Worm (Caenorhabditis elegans) whole organism, mixed stage, embryonic: Measurements from ENCODE around the gene F13A7.7.

Experiments used
- mab-5 ChIP-seq: fragments of 150-350 bp; optimal IDR thresholded peaks from 2 replicates; lab custom pipeline; 2014; ENCODE audit warnings: missing biosample characterization, missing genetic modification characterization
- pha-4 ChIP-seq: fragments of 150-350 bp; optimal IDR thresholded peaks from 2 replicates; lab custom pipeline; 2018; ENCODE audit warnings: missing biosample characterization, missing genetic modification reagents, missing genetic modification characterization
- snpc-4 ChIP-seq: fragments of 150-350 bp; optimal IDR thresholded peaks from 2 replicates; lab custom pipeline; 2014; ENCODE audit warnings: missing biosample characterization, missing genetic modification characterization
- unc-62 ChIP-seq: fragments of 150-350 bp; optimal IDR thresholded peaks from 2 replicates; lab custom pipeline; 2014; ENCODE audit warnings: missing biosample characterization, missing genetic modification reagents, missing genetic modification characterization

ce11 chrV:16395739-16396138, 12.1 kb upstream of the F13A7.7 start, which contains the start of gene F13A7.12:
- TF ChIP-seq snpc-4 (tag; lab: Kevin White, UChicago) (no peak), unc-62 (GFP tag; lab: Kevin White, UChicago) (no peak), mab-5 (no peak), pha-4 (tag; lab: Kevin White, UChicago) (no peak)
